Worm (Caenorhabditis elegans) whole organism, late embryonic: ENCODE results near the gene clec-6.

ENCODE experiments used
- C38D4.7 ChIP-seq: fragments of 200-800 bp; sonication (Bioruptor generic); optimal IDR thresholded peaks from 2 replicates; lab custom pipeline; 2018; ENCODE audit warnings: mild to moderate bottlenecking, missing genetic modification characterization, moderate library complexity, missing compliant biosample characterization
- ama-1 ChIP-seq: fragments of 150-350 bp; optimal IDR thresholded peaks from 2 replicates; lab custom pipeline; 2014
- ceh-2 ChIP-seq: sonication (generic microtip); optimal IDR thresholded peaks from 2 replicates; lab custom pipeline; 2016; ENCODE audit warnings: missing genotype, missing genetic modification characterization, missing compliant biosample characterization
- ceh-34 ChIP-seq: sonication (generic microtip); optimal IDR thresholded peaks from 2 replicates; lab custom pipeline; 2016; ENCODE audit warnings: mild to moderate bottlenecking, missing genetic modification characterization, missing compliant biosample characterization
- ceh-48 ChIP-seq: sonication (generic microtip); optimal IDR thresholded peaks from 2 replicates; lab custom pipeline; 2016; ENCODE audit warnings: missing genetic modification characterization, inconsistent platforms, missing compliant biosample characterization
- hlh-13 ChIP-seq: fragments of 200-800 bp; sonication (Bioruptor generic); optimal IDR thresholded peaks from 2 replicates; lab custom pipeline; 2018; ENCODE audit warnings: mild to moderate bottlenecking, missing genetic modification characterization, missing compliant biosample characterization
- lim-6 ChIP-seq: sonication (generic microtip); optimal IDR thresholded peaks from 2 replicates; lab custom pipeline; 2016; ENCODE audit warnings: missing genetic modification characterization, missing compliant biosample characterization
- lin-11 ChIP-seq: fragments of 200-800 bp; sonication (Bioruptor generic); optimal IDR thresholded peaks from 2 replicates; lab custom pipeline; 2018; ENCODE audit warnings: mild to moderate bottlenecking, missing genetic modification characterization, missing compliant biosample characterization
- nhr-11 ChIP-seq: fragments of 150-350 bp; optimal IDR thresholded peaks from 2 replicates; lab custom pipeline; 2014; ENCODE audit warnings: missing biosample characterization, missing genetic modification characterization
- pqm-1 ChIP-seq: sonication (generic microtip); optimal IDR thresholded peaks from 2 replicates; lab custom pipeline; 2016; ENCODE audit warnings: missing genetic modification characterization, missing compliant biosample characterization
- ref-2 ChIP-seq: sonication (generic microtip); optimal IDR thresholded peaks from 2 replicates; lab custom pipeline; 2016; ENCODE audit warnings: missing genetic modification characterization, missing compliant biosample characterization
- unc-86 ChIP-seq: sonication (generic microtip); optimal IDR thresholded peaks from 2 replicates; lab custom pipeline; 2016; ENCODE audit warnings: missing genetic modification characterization, missing compliant biosample characterization

DNA sequence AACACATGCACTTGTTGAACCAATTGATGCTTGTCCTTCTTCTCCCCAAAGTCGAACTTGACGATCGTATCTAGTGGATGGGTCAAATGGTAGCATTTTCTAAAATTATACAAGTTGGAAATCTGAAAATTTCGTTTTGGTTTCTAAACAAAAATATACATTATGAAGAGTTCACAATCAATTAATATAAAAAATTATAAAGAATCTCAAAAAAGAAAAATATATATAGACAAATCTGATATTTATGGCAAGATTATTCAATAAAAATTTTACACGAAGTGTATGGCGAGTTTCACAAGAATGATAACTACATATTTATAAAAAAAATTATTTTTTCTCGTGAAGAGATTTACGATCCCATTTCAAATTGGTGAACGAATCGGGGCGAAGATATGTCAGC is 33.0 kb upstream of the clec-6 start, which contains the start of gene ula-1:
- TF ChIP-seq ceh-34 (tag; lab: Kevin White, UChicago) (no peak), lim-6 (tag; lab: Kevin White, UChicago) (no peak), lin-11 (tag; lab: Kevin White, UChicago) (no peak), unc-86 (tag; lab: Kevin White, UChicago) (no peak), C38D4.7 (no peak), ceh-48 (tag; lab: Kevin White, UChicago) (no peak), ama-1 (no peak), pqm-1 (no peak), hlh-13 (no peak), ref-2 (no peak), ceh-2 (tag; lab: Kevin White, UChicago) (no peak), nhr-11 (tag; lab: Kevin White, UChicago) (no peak)
